Fruit fly (Drosophila melanogaster) S2 (cell line): ENCODE data around the gene Fum1.

Experiments
- CG8478 ChIP-seq: fragments of >200 bp; optimal IDR thresholded peaks from 2 replicates; lab custom pipeline; 2018
- CTCF ChIP-seq, 2 experiments: fragments of >200 bp; optimal IDR thresholded peaks; 2 replicates each; lab custom pipeline; 2018

DNA sequence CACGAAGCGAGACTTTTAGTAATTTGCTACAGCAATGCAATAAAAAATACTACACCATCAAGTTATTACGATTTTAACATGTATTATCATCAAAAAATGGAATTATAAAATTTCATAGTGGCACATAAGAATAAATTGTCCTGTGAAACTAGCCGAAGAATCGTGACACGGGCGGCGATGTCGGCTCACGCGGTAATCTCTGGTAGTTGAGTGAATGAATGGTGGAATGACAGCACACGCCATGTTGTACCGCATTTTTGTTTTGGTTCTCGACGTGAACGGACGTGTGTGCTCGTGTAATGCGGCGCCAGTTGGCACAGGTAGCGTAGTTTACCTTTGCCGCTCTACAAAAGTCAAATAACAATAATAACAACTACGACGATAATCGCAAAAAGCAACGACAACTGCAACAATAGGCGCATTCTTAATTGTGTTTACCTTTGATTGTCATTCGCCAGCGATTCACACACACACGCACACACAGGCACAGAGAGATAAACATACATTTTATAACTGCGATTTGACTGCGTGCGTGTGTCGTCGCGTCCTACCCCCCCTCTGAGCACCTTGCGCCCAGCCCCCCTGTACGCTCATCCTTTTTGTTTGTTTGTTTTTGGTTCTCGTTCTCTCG, 21.1 kb downstream of the Fum1 start, which contains the start of gene CG14441:
- no peak for TF ChIP-seq CG8478
- TF ChIP-seq CTCF (optimal IDR thresholded peaks at IDR 0.05; lab: Kevin White, UChicago) = no peak
